Worm (Caenorhabditis elegans): ENCODE data around the gene npr-1.

The npr-1 gene

DNA sequence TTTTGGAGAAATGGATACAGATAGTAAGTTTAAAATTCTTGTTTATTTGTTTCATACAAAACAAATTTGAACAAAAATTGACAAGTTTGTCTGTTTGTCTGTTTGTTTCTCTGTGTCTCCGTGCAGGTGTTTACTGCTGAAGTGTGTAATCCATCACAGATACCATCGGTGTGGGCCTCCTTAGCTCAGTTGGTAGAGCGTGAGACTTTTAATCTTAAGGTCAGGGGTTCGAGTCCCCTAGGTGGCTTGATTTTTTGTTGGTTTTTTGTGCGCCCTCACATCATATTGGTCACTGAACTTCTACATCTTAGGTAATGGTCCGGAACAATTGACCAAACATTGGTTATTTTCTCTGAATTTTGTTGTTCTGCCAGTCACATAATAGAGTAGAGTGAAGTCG is 19.2 kb upstream of the npr-1 start (continued):
- TF ChIP-seq zip-2 (tag; optimal IDR thresholded peaks at IDR 0.05) (no peak), mdl-1 (tag; optimal IDR thresholded peaks at IDR 0.05) (no peak), lin-13 (GFP tag; optimal IDR thresholded peaks at IDR 0.05) (peak; percentile 22), saeg-2 (GFP tag; IDR thresholded peaks at IDR 0.05) (no peak), F37D6.2 (tag; optimal IDR thresholded peaks at IDR 0.05) (no peak), zfp-3 (GFP tag; conservative IDR thresholded peaks at IDR 0.05) (0 out of 2 replicates have a peak, but pooled peaks have one; percentile 53), ctbp-1 (GFP tag; IDR thresholded peaks at IDR 0.05) (peak; percentile 85), hif-1 (tag; optimal IDR thresholded peaks at IDR 0.05) (peak in 1 of 2 experiments; percentile 33), ces-1 (GFP tag; optimal IDR thresholded peaks at IDR 0.05) (no peak), ztf-7 (tag; optimal IDR thresholded peaks at IDR 0.05) (no peak), Y48G9A.11 (GFP tag; IDR thresholded peaks at IDR 0.05) (peak; percentile 66; the same call in 1 of the 2 replicates), nhr-76 (tag; optimal IDR thresholded peaks at IDR 0.05) (no peak), ceh-32 (tag; optimal IDR thresholded peaks at IDR 0.05; ENCODE audit: poor library complexity) (no peak), Y5F2A.4 (GFP tag; optimal IDR thresholded peaks at IDR 0.05) (peak; percentile 46), jun-1 (tag; optimal IDR thresholded peaks at IDR 0.05) (no peak), snpc-4 (tag; optimal IDR thresholded peaks at IDR 0.05) (no peak), F44E2.7 (GFP tag; IDR thresholded peaks at IDR 0.05) (peak; percentile 78; the same call in 1 of the 2 replicates), nhr-77 (tag; optimal IDR thresholded peaks at IDR 0.05) (no peak), nhr-102 (tag; optimal IDR thresholded peaks at IDR 0.05) (peak; percentile 65)

DNA sequence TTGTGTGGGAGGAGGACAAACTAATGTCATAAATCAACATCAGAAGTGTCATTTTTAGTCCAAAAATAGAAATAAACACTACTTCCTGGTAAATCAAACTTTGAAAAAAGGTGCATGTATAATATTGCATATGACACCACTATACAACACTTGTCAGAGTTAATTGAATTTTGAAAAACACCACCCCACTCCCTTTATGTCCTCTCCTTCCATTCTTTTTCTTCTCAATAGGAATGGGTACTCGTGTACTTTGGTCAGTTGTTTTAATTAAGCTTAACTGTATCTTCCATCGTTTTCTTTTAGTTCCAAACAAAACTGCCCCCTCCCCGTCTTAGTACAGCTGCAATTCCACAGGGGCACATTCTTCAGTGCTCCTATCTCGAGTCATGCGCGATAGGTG is 17.7 kb upstream of the npr-1 start:
- TF ChIP-seq hmg-1.1 (GFP tag; IDR thresholded peaks at IDR 0.05) (0 out of 2 replicates have a peak, but pooled peaks have one; percentile 33), aly-2 (tag; optimal IDR thresholded peaks at IDR 0.05) (no peak), F26F4.8 (GFP tag; conservative IDR thresholded peaks at IDR 0.05) (no peak), nhr-11 (tag; optimal IDR thresholded peaks at IDR 0.05) (no peak), mep-1 (tag; optimal IDR thresholded peaks at IDR 0.05) (no peak), lin-1 (GFP tag; IDR thresholded peaks at IDR 0.05) (no peak), nhr-25 (tag; optimal IDR thresholded peaks at IDR 0.05; ENCODE audit: borderline replicate concordance, insufficient read depth) (no peak)

DNA sequence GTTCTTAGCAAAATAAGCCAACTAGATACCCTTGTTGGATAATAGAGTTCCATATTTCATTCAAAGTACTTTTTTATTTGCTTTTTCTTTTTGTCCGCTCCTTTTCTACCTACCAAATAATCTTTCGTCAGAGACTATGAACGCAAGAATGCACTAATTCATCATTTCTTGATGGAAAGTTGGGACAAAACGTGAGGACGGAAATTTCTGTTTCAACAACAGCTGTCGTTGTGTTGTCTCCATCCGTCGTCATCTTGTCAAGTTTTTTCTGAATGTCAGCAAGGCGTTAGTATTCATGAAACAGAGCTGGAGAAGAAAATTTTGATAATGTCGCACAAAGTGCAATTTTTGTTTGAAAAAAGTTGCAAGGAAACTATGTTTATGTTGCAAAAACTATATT is 15.0 kb upstream of the npr-1 start:
- TF ChIP-seq unc-62 (GFP tag; optimal IDR thresholded peaks at IDR 0.05 in 1 of 2) (peak in 1 of 2 experiments; percentile 97), unc-62 (tag; optimal IDR thresholded peaks at IDR 0.05) (no peak), nhr-25 (tag; optimal IDR thresholded peaks at IDR 0.05; ENCODE audit: borderline replicate concordance, insufficient read depth) (no peak), lin-39 (tag; optimal IDR thresholded peaks at IDR 0.05) (no peak), F49E8.2 (tag; optimal IDR thresholded peaks at IDR 0.05; ENCODE audit: borderline replicate concordance) (no peak), egl-27 (tag; optimal IDR thresholded peaks at IDR 0.05) (no peak), daf-16 (GFP tag; optimal IDR thresholded peaks at IDR 0.05) (peak in 1 of 2 experiments; percentile 53), daf-16 (tag; optimal IDR thresholded peaks at IDR 0.05) (no peak), dmd-9 (GFP tag; IDR thresholded peaks at IDR 0.05) (no peak), aha-1 (tag) (no peak), nhr-11 (tag; optimal IDR thresholded peaks at IDR 0.05) (peak; percentile 18), ces-1 (GFP tag; optimal IDR thresholded peaks at IDR 0.05) (no peak), ztf-7 (tag; optimal IDR thresholded peaks at IDR 0.05) (no peak), fkh-10 (GFP tag; optimal IDR thresholded peaks at IDR 0.05) (no peak), ceh-20 (GFP tag; IDR thresholded peaks at IDR 0.05) (no peak), nhr-28 (tag; optimal IDR thresholded peaks at IDR 0.05) (no peak), fos-1 (tag; optimal IDR thresholded peaks at IDR 0.05) (no peak)

Measured in whole organism, L4 larva.